Fruit fly (Drosophila melanogaster) whole organism, embryonic: ENCODE measurements around the gene CG5068.

Source experiments
- Antp ChIP-seq: fragments of 200-800 bp; sonication (Bioruptor generic); optimal IDR thresholded peaks from 3 replicates; lab custom pipeline; 2016; ENCODE audit warnings: missing biosample characterization, missing genetic modification characterization
- Bteb2 ChIP-seq: fragments of 200-800 bp; sonication (Bioruptor generic); optimal IDR thresholded peaks from 2 replicates; lab custom pipeline; 2016; ENCODE audit warnings: missing biosample characterization, missing genetic modification characterization
- CG10979 ChIP-seq: fragments of 200-800 bp; sonication (Bioruptor generic); optimal IDR thresholded peaks from 2 replicates; lab custom pipeline; 2018; ENCODE audit warnings: missing biosample characterization, mild to moderate bottlenecking, missing genetic modification characterization, moderate library complexity
- CG12236 ChIP-seq: fragments of 200-800 bp; sonication (Bioruptor generic); optimal IDR thresholded peaks from 2 replicates; lab custom pipeline; 2016; ENCODE audit warnings: missing biosample characterization, missing genetic modification characterization
- CG12769 ChIP-seq: fragments of 200-800 bp; sonication (Bioruptor generic); optimal IDR thresholded peaks from 2 replicates; lab custom pipeline; 2019; ENCODE audit warnings: missing biosample characterization, mild to moderate bottlenecking, missing genetic modification characterization, moderate library complexity
- CG16863 ChIP-seq: fragments of 200-800 bp; sonication (Bioruptor generic); optimal IDR thresholded peaks from 3 replicates; lab custom pipeline; 2016; ENCODE audit warnings: missing biosample characterization, missing genetic modification characterization
- CG17359 ChIP-seq: fragments of 200-800 bp; sonication (Bioruptor generic); optimal IDR thresholded peaks from 3 replicates; lab custom pipeline; 2018; ENCODE audit warnings: missing biosample characterization, mild to moderate bottlenecking, missing genetic modification characterization, moderate library complexity
- CG17912 ChIP-seq: fragments of 200-800 bp; sonication (Bioruptor generic); optimal IDR thresholded peaks from 2 replicates; lab custom pipeline; 2018; ENCODE audit warnings: missing biosample characterization, mild to moderate bottlenecking, missing genetic modification characterization
- CG1792 ChIP-seq: fragments of 200-800 bp; sonication (Bioruptor generic); optimal IDR thresholded peaks from 2 replicates; lab custom pipeline; 2016; ENCODE audit warnings: missing biosample characterization, missing genetic modification characterization
- CG18011 ChIP-seq: fragments of 200-800 bp; sonication (Bioruptor generic); optimal IDR thresholded peaks from 2 replicates; lab custom pipeline; 2017; ENCODE audit warnings: missing biosample characterization, missing genetic modification characterization, mild to moderate bottlenecking, moderate library complexity, missing genotype
- CG18262 ChIP-seq: fragments of 200-800 bp; optimal IDR thresholded peaks from 3 replicates; lab custom pipeline; 2019; ENCODE audit warnings: missing biosample characterization, mild to moderate bottlenecking, missing genetic modification characterization, moderate library complexity
- CG2116 ChIP-seq: fragments of 200-800 bp; sonication (Bioruptor generic); optimal IDR thresholded peaks from 3 replicates; lab custom pipeline; 2018; ENCODE audit warnings: missing biosample characterization, mild to moderate bottlenecking, missing genetic modification characterization
- CG2202 ChIP-seq: fragments of 200-800 bp; sonication (Bioruptor generic); optimal IDR thresholded peaks from 2 replicates; lab custom pipeline; 2018; ENCODE audit warnings: missing biosample characterization, mild to moderate bottlenecking, missing genetic modification characterization
- CG2678 ChIP-seq: fragments of 200-800 bp; sonication (Bioruptor generic); optimal IDR thresholded peaks from 3 replicates; lab custom pipeline; 2019; ENCODE audit warnings: missing biosample characterization, mild to moderate bottlenecking, missing genetic modification characterization, moderate library complexity
- CG33213 ChIP-seq: fragments of 200-800 bp; sonication (Bioruptor generic); optimal IDR thresholded peaks from 3 replicates; lab custom pipeline; 2016; ENCODE audit warnings: missing biosample characterization, missing genetic modification characterization
- CG4707 ChIP-seq: fragments of 200-800 bp; sonication (Bioruptor generic); optimal IDR thresholded peaks from 2 replicates; lab custom pipeline; 2018; ENCODE audit warnings: missing biosample characterization, mild to moderate bottlenecking, missing genetic modification characterization, moderate library complexity
- CG4730 ChIP-seq: fragments of 200-800 bp; sonication (Bioruptor generic); IDR thresholded peaks from 2 replicates; pipeline ENCODE4 v1.3.6; 2022; ENCODE audit warnings: missing biosample characterization, missing genetic modification characterization
- CG5180 ChIP-seq: fragments of 200-800 bp; sonication (Bioruptor generic); optimal IDR thresholded peaks from 3 replicates; lab custom pipeline; 2017; ENCODE audit warnings: missing biosample characterization, missing genetic modification characterization, mild to moderate bottlenecking, moderate library complexity, missing genetic modification reagents
- CG6791 ChIP-seq: fragments of 200-800 bp; sonication (Bioruptor generic); IDR thresholded peaks from 3 replicates; pipeline ENCODE4 v1.3.6; 2022; ENCODE audit warnings: missing biosample characterization, missing genetic modification characterization; ENCODE audit not compliant: partially characterized antibody
- CG6813 ChIP-seq: fragments of 200-800 bp; sonication (Bioruptor generic); optimal IDR thresholded peaks from 2 replicates; lab custom pipeline; 2017; ENCODE audit warnings: missing biosample characterization, missing genetic modification characterization, mild to moderate bottlenecking, moderate library complexity, missing genetic modification reagents
- CG7357 ChIP-seq: fragments of 200-800 bp; sonication (Bioruptor generic); IDR thresholded peaks from 3 replicates; pipeline ENCODE4 v1.3.6; 2022; ENCODE audit warnings: missing biosample characterization, missing genetic modification characterization
- CG7987 ChIP-seq: fragments of 200-800 bp; sonication (Bioruptor generic); optimal IDR thresholded peaks from 2 replicates; lab custom pipeline; 2018; ENCODE audit warnings: missing biosample characterization, mild to moderate bottlenecking, missing genetic modification characterization, moderate library complexity
- CG8281 ChIP-seq: fragments of 200-800 bp; sonication (Bioruptor generic); optimal IDR thresholded peaks from 2 replicates; lab custom pipeline; 2018; ENCODE audit warnings: missing biosample characterization, mild to moderate bottlenecking, missing genetic modification characterization, moderate library complexity
- Eip74EF ChIP-seq, 2 experiments: fragments of 200-800 bp in 1 of 2; fragments of >200 bp in 1 of 2; sonication (Bioruptor generic) in 1 of 2; optimal IDR thresholded peaks; 2 replicates each; lab custom pipeline; 2017 to 2019; ENCODE audit warnings: missing biosample characterization in 2 of 2, missing genetic modification characterization in 2 of 2, mild to moderate bottlenecking in 1 of 2, moderate library complexity in 1 of 2
- Ets65A ChIP-seq: fragments of 200-800 bp; sonication (Bioruptor generic); peaks from one replicate; lab custom pipeline; 2016; ENCODE audit warnings: missing biosample characterization, missing genetic modification characterization
- Hr3 ChIP-seq: fragments of 200-800 bp; sonication (Bioruptor generic); optimal IDR thresholded peaks from 3 replicates; lab custom pipeline; 2016; ENCODE audit warnings: missing biosample characterization, missing genetic modification characterization
- Hsf ChIP-seq: fragments of 200-800 bp; sonication (Bioruptor generic); optimal IDR thresholded peaks from 3 replicates; lab custom pipeline; 2016; ENCODE audit warnings: missing biosample characterization, missing genetic modification characterization
- MBD-R2 ChIP-seq: fragments of 200-800 bp; sonication (Bioruptor generic); IDR thresholded peaks from 2 replicates; pipeline ENCODE4 v1.3.6; 2022; ENCODE audit warnings: missing biosample characterization, missing genetic modification characterization
- MTF-1 ChIP-seq: fragments of 200-800 bp; sonication (Bioruptor generic); optimal IDR thresholded peaks from 2 replicates; lab custom pipeline; 2018; ENCODE audit warnings: missing biosample characterization, mild to moderate bottlenecking, missing genetic modification characterization, borderline replicate concordance
- Optix ChIP-seq: fragments of 200-800 bp; sonication (Bioruptor generic); IDR thresholded peaks from 3 replicates; pipeline ENCODE4 v1.3.6; 2022; ENCODE audit warnings: missing biosample characterization, missing genetic modification characterization
- Rfx ChIP-seq: fragments of 200-800 bp; sonication (Bioruptor generic); IDR thresholded peaks from 2 replicates; pipeline ENCODE4 v1.3.6; 2022; ENCODE audit warnings: missing biosample characterization, missing genetic modification characterization
- cato ChIP-seq: fragments of 200-800 bp; sonication (Bioruptor generic); optimal IDR thresholded peaks from 2 replicates; lab custom pipeline; 2016; ENCODE audit warnings: missing biosample characterization, missing genetic modification characterization, borderline replicate concordance
- caup ChIP-seq: fragments of 200-800 bp; sonication (Bioruptor generic); optimal IDR thresholded peaks from 3 replicates; lab custom pipeline; 2017; ENCODE audit warnings: missing biosample characterization, mild to moderate bottlenecking, missing genetic modification characterization, moderate library complexity; ENCODE audit not compliant: severe bottlenecking
- ci ChIP-seq: fragments of 200-800 bp; sonication (Bioruptor generic); IDR thresholded peaks from 3 replicates; pipeline ENCODE4 v1.3.6; 2022; ENCODE audit warnings: missing biosample characterization, missing genetic modification characterization
- crc ChIP-seq: fragments of 200-800 bp; sonication (Bioruptor generic); optimal IDR thresholded peaks from 2 replicates; lab custom pipeline; 2016; ENCODE audit warnings: missing biosample characterization, missing genetic modification characterization
- en ChIP-seq: fragments of 200-800 bp; sonication (Bioruptor generic); optimal IDR thresholded peaks from 2 replicates; lab custom pipeline; 2016; ENCODE audit warnings: missing biosample characterization, missing genetic modification characterization
- esg ChIP-seq: fragments of 200-800 bp; sonication (Bioruptor generic); conservative IDR thresholded peaks from 2 replicates; pipeline ENCODE4 v1.3.6; 2022; ENCODE audit warnings: missing biosample characterization, missing genetic modification characterization
- fd3F ChIP-seq: fragments of 200-800 bp; sonication (Bioruptor generic); optimal IDR thresholded peaks from 2 replicates; lab custom pipeline; 2018; ENCODE audit warnings: missing biosample characterization, mild to moderate bottlenecking, missing genetic modification characterization, moderate library complexity
- grau ChIP-seq: fragments of 200-800 bp; optimal IDR thresholded peaks from 3 replicates; lab custom pipeline; 2019; ENCODE audit warnings: missing biosample characterization, mild to moderate bottlenecking, missing genetic modification characterization, moderate library complexity
- ind ChIP-seq: fragments of 200-800 bp; sonication (Bioruptor generic); optimal IDR thresholded peaks from 3 replicates; lab custom pipeline; 2016; ENCODE audit warnings: missing biosample characterization, missing genetic modification characterization
- mld ChIP-seq: fragments of 200-800 bp; sonication (Bioruptor generic); IDR thresholded peaks from 3 replicates; pipeline ENCODE4 v1.3.6; 2022; ENCODE audit warnings: missing biosample characterization, missing genetic modification characterization; ENCODE audit not compliant: partially characterized antibody
- oc ChIP-seq: fragments of 200-800 bp; sonication (Bioruptor generic); optimal IDR thresholded peaks from 2 replicates; lab custom pipeline; 2018; ENCODE audit warnings: missing biosample characterization, mild to moderate bottlenecking, missing genetic modification characterization, moderate library complexity
- otp ChIP-seq: fragments of 200-800 bp; sonication (Bioruptor generic); IDR thresholded peaks from 3 replicates; pipeline ENCODE4, ENCODE4 v1.3.6; 2022; ENCODE audit warnings: missing biosample characterization, missing genetic modification characterization
- pb ChIP-seq: fragments of 200-800 bp; sonication (Bioruptor generic); optimal IDR thresholded peaks from 3 replicates; lab custom pipeline; 2016; ENCODE audit warnings: missing biosample characterization, missing genetic modification characterization
- pros ChIP-seq: fragments of 200-800 bp; sonication (Bioruptor generic); optimal IDR thresholded peaks from 3 replicates; lab custom pipeline; 2019; ENCODE audit warnings: missing biosample characterization, mild to moderate bottlenecking, missing genetic modification characterization, moderate library complexity
- row ChIP-seq: fragments of 200-800 bp; sonication (Bioruptor generic); IDR thresholded peaks from 3 replicates; pipeline ENCODE4 v1.3.6; 2022; ENCODE audit warnings: missing biosample characterization, missing genetic modification characterization
- scrt ChIP-seq: fragments of 200-800 bp; sonication (Bioruptor generic); optimal IDR thresholded peaks from 2 replicates; lab custom pipeline; 2018; ENCODE audit warnings: missing biosample characterization, mild to moderate bottlenecking, missing genetic modification characterization, moderate library complexity
- slbo ChIP-seq: fragments of 200-800 bp; sonication (Bioruptor generic); IDR thresholded peaks from 2 replicates; pipeline ENCODE4 v1.3.6; 2022; ENCODE audit warnings: missing biosample characterization, missing genetic modification characterization
- so ChIP-seq: fragments of 200-800 bp; sonication (Bioruptor generic); IDR thresholded peaks from 3 replicates; pipeline ENCODE4 v1.3.6; 2022; ENCODE audit warnings: missing biosample characterization, missing genetic modification characterization
- zen ChIP-seq: fragments of 200-800 bp; sonication (Bioruptor generic); optimal IDR thresholded peaks from 3 replicates; lab custom pipeline; 2018; ENCODE audit warnings: missing biosample characterization, mild to moderate bottlenecking, missing genetic modification characterization, moderate library complexity

Gene CG5068

DNA sequence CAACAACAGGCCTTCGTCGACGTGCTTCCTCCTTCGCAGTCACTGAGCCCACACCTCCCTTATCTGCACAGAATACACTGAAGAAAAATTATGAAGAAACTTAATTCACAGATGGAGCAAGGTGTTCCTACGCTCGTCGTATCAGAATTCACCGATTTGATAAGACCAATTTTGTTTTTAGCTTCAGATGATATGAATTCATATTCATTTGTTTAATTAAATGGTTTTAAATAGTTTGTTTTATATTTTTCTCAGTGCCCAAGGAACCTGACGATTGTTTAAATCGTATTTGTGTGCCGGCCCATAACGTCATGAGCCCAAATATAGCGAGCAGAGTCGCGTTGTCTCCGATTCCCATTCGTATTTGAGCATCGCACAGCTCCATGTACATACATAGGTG, 37.1 kb downstream of the CG5068 start (continued):
- TF ChIP-seq CG2116 (GFP tag; lab: Kevin White, UChicago) = peak; percentile 17
- TF ChIP-seq CG17912 (GFP tag; lab: Kevin White, UChicago) = no peak
- 0 out of 3 replicates have a peak, but pooled peaks have one; percentile 21 for TF ChIP-seq so (GFP tag; lab: Robert Waterston, UW)
- TF ChIP-seq Ets65A (GFP tag; lab: Kevin White, UChicago) = peak; percentile 96
- TF ChIP-seq CG17359 (tag; lab: Kevin White, UChicago) = peak; percentile 49
- peak; percentile 26 for TF ChIP-seq CG4707 (GFP tag; lab: Kevin White, UChicago)
- peak; percentile 53 for TF ChIP-seq CG1792 (GFP tag; lab: Kevin White, UChicago)
- peak; percentile 72 for TF ChIP-seq Hsf
- peak; percentile 66 for TF ChIP-seq ci (GFP tag; lab: Robert Waterston, UW)
- TF ChIP-seq Hr3 (GFP tag; lab: Kevin White, UChicago) = peak; percentile 52
- no peak for TF ChIP-seq MTF-1 (GFP tag; lab: Kevin White, UChicago)
- TF ChIP-seq caup = peak; percentile 39
- TF ChIP-seq CG7357 = no peak
- peak; percentile 68 for TF ChIP-seq CG12236
- peak; percentile 38 for TF ChIP-seq Rfx (GFP tag; lab: Robert Waterston, UW)
- no peak for TF ChIP-seq CG7987 (GFP tag; lab: Kevin White, UChicago)
- peak; percentile 71 for TF ChIP-seq CG2678
- peak; percentile 34 for TF ChIP-seq CG12769 (tag; lab: Kevin White, UChicago)
- TF ChIP-seq CG4730 = peak; percentile 7; the same call in 1 of the 2 replicates
- TF ChIP-seq Antp (GFP tag; lab: Kevin White, UChicago) = peak; percentile 28
- peak; percentile 36 for TF ChIP-seq scrt (GFP tag; lab: Kevin White, UChicago)
- peak; percentile 83 for TF ChIP-seq CG10979 (tag; lab: Kevin White, UChicago)
- peak; percentile 86 for TF ChIP-seq CG18262
- no peak for TF ChIP-seq CG6791 (GFP tag; lab: Robert Waterston, UW)
- peak; percentile 75 for TF ChIP-seq row (GFP tag; lab: Robert Waterston, UW)
- TF ChIP-seq otp = peak; percentile 29; the same call in 1 of the 3 replicates
- no peak for TF ChIP-seq en (GFP tag; lab: Kevin White, UChicago)
- no peak for TF ChIP-seq pb
- TF ChIP-seq CG6813 (GFP tag; lab: Kevin White, UChicago) = peak; percentile 24
- peak; percentile 60 for TF ChIP-seq CG16863
- peak in 1 of 2 experiments; percentile 42 for TF ChIP-seq Eip74EF (GFP tag; optimal IDR thresholded peaks at IDR 0.05; lab: Kevin White, UChicago)
- no peak for TF ChIP-seq pros (GFP tag; lab: Kevin White, UChicago)
- peak; percentile 37 for TF ChIP-seq ind (GFP tag; lab: Kevin White, UChicago)
- no peak for TF ChIP-seq mld (GFP tag; lab: Robert Waterston, UW)
- no peak for TF ChIP-seq oc (tag; lab: Kevin White, UChicago)
- TF ChIP-seq cato = peak; percentile 21
- TF ChIP-seq CG5180 (GFP tag; lab: Kevin White, UChicago) = no peak
- peak; percentile 66; the same call in 2 of the 3 replicates for TF ChIP-seq Optix (GFP tag; lab: Robert Waterston, UW)
- TF ChIP-seq CG2202 (tag; lab: Kevin White, UChicago) = peak; percentile 77
- peak; percentile 8 for TF ChIP-seq CG8281 (tag; lab: Kevin White, UChicago)
- TF ChIP-seq crc = peak; percentile 15
- TF ChIP-seq CG18011 (GFP tag; lab: Kevin White, UChicago) = no peak
- TF ChIP-seq esg (GFP tag; lab: Robert Waterston, UW) = peak; percentile 24; the same call in 1 of the 2 replicates
- TF ChIP-seq slbo = peak; percentile 56
- no peak for TF ChIP-seq fd3F (GFP tag; lab: Kevin White, UChicago)
- peak; percentile 70 for TF ChIP-seq grau (tag; lab: Kevin White, UChicago)
- TF ChIP-seq Bteb2 (GFP tag; lab: Kevin White, UChicago) = peak; percentile 2
- TF ChIP-seq CG33213 (GFP tag; lab: Kevin White, UChicago) = peak; percentile 49
- TF ChIP-seq MBD-R2 (GFP tag; lab: Robert Waterston, UW) = 0 out of 2 replicates have a peak, but pooled peaks have one; percentile 22
- peak; percentile 90 for TF ChIP-seq zen
